Worm (Caenorhabditis elegans) whole organism, L3 larva: ENCODE data around the gene rhy-1.

Experiments
- aly-2 ChIP-seq: fragments of 150-350 bp; optimal IDR thresholded peaks from 2 replicates; lab custom pipeline; 2014; ENCODE audit warnings: missing biosample characterization, missing genetic modification characterization
- ceh-16 ChIP-seq: sonication (generic microtip); optimal IDR thresholded peaks from 2 replicates; lab custom pipeline; 2017; ENCODE audit warnings: missing biosample characterization, missing genetic modification characterization
- elt-3 ChIP-seq, 3 experiments: fragments of 150-350 bp in 1 of 3; sonication (generic microtip) in 2 of 3; optimal IDR thresholded peaks; 2 replicates in 2 of 3; 4 replicates in 1 of 3; lab custom pipeline; 2014 to 2017; ENCODE audit warnings: missing biosample characterization in 3 of 3, missing genetic modification characterization in 3 of 3
- eor-1 ChIP-seq, 2 experiments: fragments of 150-350 bp; optimal IDR thresholded peaks; 2 replicates each; lab custom pipeline; 2014 to 2018; ENCODE audit warnings: missing biosample characterization in 2 of 2, missing genetic modification characterization in 2 of 2
- fkh-10 ChIP-seq: sonication (generic microtip); optimal IDR thresholded peaks from 2 replicates; lab custom pipeline; 2017; ENCODE audit warnings: missing biosample characterization, missing genetic modification reagents, missing genetic modification characterization
- mdl-1 ChIP-seq: fragments of 150-350 bp; optimal IDR thresholded peaks from 2 replicates; lab custom pipeline; 2014; ENCODE audit warnings: missing biosample characterization, missing genetic modification characterization
- nhr-23 ChIP-seq: fragments of 150-350 bp; optimal IDR thresholded peaks from 2 replicates; lab custom pipeline; 2014; ENCODE audit warnings: missing biosample characterization, missing genetic modification reagents, missing genetic modification characterization
- nhr-76 ChIP-seq: fragments of 150-350 bp; sonication (generic microtip); optimal IDR thresholded peaks from 5 replicates; lab custom pipeline; 2014; ENCODE audit warnings: missing biosample characterization, missing genetic modification characterization
- tbx-2 ChIP-seq: sonication (generic microtip); optimal IDR thresholded peaks from 2 replicates; lab custom pipeline; 2016; ENCODE audit warnings: mild to moderate bottlenecking, missing genetic modification characterization, missing compliant biosample characterization
- unc-39 ChIP-seq: sonication (generic microtip); optimal IDR thresholded peaks from 4 replicates; lab custom pipeline; 2017; ENCODE audit warnings: missing biosample characterization, missing genetic modification characterization
- unc-62 ChIP-seq: fragments of 150-350 bp; sonication (generic microtip); optimal IDR thresholded peaks from 4 replicates; lab custom pipeline; 2014; ENCODE audit warnings: missing biosample characterization, missing genetic modification reagents, missing genetic modification characterization
- zag-1 ChIP-seq: fragments of 150-350 bp; optimal IDR thresholded peaks from 2 replicates; lab custom pipeline; 2014; ENCODE audit warnings: missing biosample characterization, missing genetic modification characterization

- TF ChIP-seq ceh-16 (no peak), tbx-2 (no peak), eor-1 (tag; optimal IDR thresholded peaks at IDR 0.05; lab: Kevin White, UChicago) (no peak), nhr-23 (tag; lab: Kevin White, UChicago) (no peak), unc-39 (tag; lab: Kevin White, UChicago) (no peak), elt-3 (tag; optimal IDR thresholded peaks at IDR 0.05; lab: Kevin White, UChicago) (no peak), fkh-10 (no peak), nhr-76 (tag; lab: Kevin White, UChicago) (no peak), zag-1 (tag; lab: Kevin White, UChicago) (no peak), unc-62 (GFP tag; lab: Kevin White, UChicago) (no peak), aly-2 (tag; lab: Kevin White, UChicago) (no peak), mdl-1 (tag; lab: Kevin White, UChicago) (no peak)
Observed at ce11 chrII:9167730-9168129, 6.6 kb downstream of the rhy-1 start, which contains the start of gene T23G7.3.
